Worm (Caenorhabditis elegans) whole organism, L4 larva: ENCODE data around the gene Y47D3B.3.

Experiments used
- F49E8.2 ChIP-seq: sonication (generic microtip); optimal IDR thresholded peaks from 2 replicates; lab custom pipeline; 2016; ENCODE audit warnings: missing compliant biosample characterization, mild to moderate bottlenecking, missing genetic modification characterization, borderline replicate concordance
- T20F7.1 ChIP-seq: fragments of 200-800 bp; sonication (Bioruptor generic); optimal IDR thresholded peaks from 2 replicates; lab custom pipeline; 2018; ENCODE audit warnings: mild to moderate bottlenecking, missing genetic modification characterization, missing compliant biosample characterization
- ama-1 ChIP-seq: fragments of 150-350 bp; optimal IDR thresholded peaks from 2 replicates; lab custom pipeline; 2014; ENCODE audit warnings: inconsistent platforms, mixed read lengths
- dmd-8 ChIP-seq: fragments of 200-800 bp; sonication (Bioruptor generic); IDR thresholded peaks from 2 replicates; pipeline ENCODE4 v1.3.6; 2022; ENCODE audit warnings: missing genetic modification characterization, missing compliant biosample characterization
- dpl-1 ChIP-seq: fragments of 150-350 bp; optimal IDR thresholded peaks from 2 replicates; lab custom pipeline; 2014; ENCODE audit warnings: missing biosample characterization, missing genetic modification reagents, missing genetic modification characterization
- hif-1 ChIP-seq, 2 experiments: sonication (generic microtip); optimal IDR thresholded peaks; 2 replicates each; lab custom pipeline; 2016 to 2017; ENCODE audit warnings: missing compliant biosample characterization in 2 of 2, missing genetic modification characterization in 2 of 2, missing genetic modification reagents in 2 of 2, missing genotype in 2 of 2, mild to moderate bottlenecking in 1 of 2
- lir-3 ChIP-seq: sonication (generic microtip); optimal IDR thresholded peaks from 2 replicates; lab custom pipeline; 2016; ENCODE audit warnings: mild to moderate bottlenecking, missing genetic modification characterization, missing compliant biosample characterization
- lsy-2 ChIP-seq, 2 experiments: fragments of 150-350 bp in 1 of 2; sonication (generic microtip) in 1 of 2; optimal IDR thresholded peaks; 2 replicates each; lab custom pipeline; 2014 to 2017; ENCODE audit warnings: missing biosample characterization in 2 of 2, missing genetic modification characterization in 2 of 2
- mes-2 ChIP-seq: sonication (generic microtip); optimal IDR thresholded peaks from 2 replicates; lab custom pipeline; 2016; ENCODE audit warnings: missing genotype, mild to moderate bottlenecking, missing genetic modification characterization, missing compliant biosample characterization; ENCODE audit not compliant: poor library complexity, severe bottlenecking
- nhr-76 ChIP-seq: fragments of 150-350 bp; optimal IDR thresholded peaks from 2 replicates; lab custom pipeline; 2014; ENCODE audit warnings: missing biosample characterization, missing genetic modification characterization
- snpc-1.2 ChIP-seq: fragments of 200-800 bp; sonication (Bioruptor generic); IDR thresholded peaks from 2 replicates; pipeline ENCODE4 v1.3.6; 2022; ENCODE audit warnings: missing genetic modification reagents, missing genetic modification characterization, missing compliant biosample characterization
- unc-62 ChIP-seq, 3 experiments: fragments of 150-350 bp in 1 of 3; sonication (generic microtip); optimal IDR thresholded peaks in 2 of 3; peaks in 1 of 3; 1 replicate in 1 of 3; 2 replicates in 2 of 3; lab custom pipeline; 2014 to 2017; ENCODE audit warnings: missing biosample characterization in 3 of 3, missing genetic modification characterization in 3 of 3, missing genetic modification reagents in 3 of 3, missing genotype in 1 of 3
- zag-1 ChIP-seq: fragments of 150-350 bp; optimal IDR thresholded peaks from 2 replicates; lab custom pipeline; 2014; ENCODE audit warnings: missing biosample characterization, missing genetic modification characterization

- no peak for TF ChIP-seq zag-1 (tag; lab: Kevin White, UChicago)
- no peak for TF ChIP-seq F49E8.2 (tag; lab: Kevin White, UChicago)
- TF ChIP-seq T20F7.1, result no peak
- no peak for TF ChIP-seq nhr-76 (tag; lab: Kevin White, UChicago)
- TF ChIP-seq mes-2, result no peak
- TF ChIP-seq lir-3 (tag; lab: Kevin White, UChicago), result no peak
- TF ChIP-seq ama-1, result no peak
- TF ChIP-seq snpc-1.2 (GFP tag; lab: Robert Waterston, UW), result no peak
- no peak for TF ChIP-seq lsy-2 (tag; optimal IDR thresholded peaks at IDR 0.05; lab: Kevin White, UChicago)
- TF ChIP-seq dmd-8 (GFP tag; lab: Robert Waterston, UW), result no peak
- peak in 1 of 2 experiments; percentile 99 for TF ChIP-seq unc-62 (GFP tag; optimal IDR thresholded peaks at IDR 0.05 in 1 of 2; lab: Kevin White, UChicago)
- TF ChIP-seq unc-62 (tag; optimal IDR thresholded peaks at IDR 0.05; lab: Kevin White, UChicago), result no peak
- no peak for TF ChIP-seq hif-1 (tag; optimal IDR thresholded peaks at IDR 0.05; lab: Kevin White, UChicago)
- no peak for TF ChIP-seq dpl-1 (GFP tag; lab: Kevin White, UChicago)
Measured at ce11 chrIII:11391601-11392520, 5.7 kb upstream of the Y47D3B.3 start.
